Fruit fly (Drosophila melanogaster) whole organism, wandering third instar larva: ENCODE measurements around the gene mRpL4.

ENCODE experiments used
- Abd-B ChIP-seq: fragments of >200 bp; optimal IDR thresholded peaks from 2 replicates; lab custom pipeline; 2017; ENCODE audit warnings: missing biosample characterization, missing genetic modification characterization
- CG32264 ChIP-seq: fragments of 200-800 bp; sonication (Bioruptor generic); optimal IDR thresholded peaks from 2 replicates; lab custom pipeline; 2016; ENCODE audit warnings: missing biosample characterization, missing genetic modification characterization
- CG9705 ChIP-seq: fragments of 200-800 bp; sonication (Bioruptor generic); optimal IDR thresholded peaks from 2 replicates; lab custom pipeline; 2018; ENCODE audit warnings: missing biosample characterization, mild to moderate bottlenecking, missing genetic modification characterization
- CrebA ChIP-seq: fragments of 200-800 bp; sonication (Bioruptor generic); optimal IDR thresholded peaks from 2 replicates; lab custom pipeline; 2016; ENCODE audit warnings: missing biosample characterization, mild to moderate bottlenecking, missing genetic modification characterization, borderline replicate concordance
- Dfd ChIP-seq: fragments of >200 bp; optimal IDR thresholded peaks from 2 replicates; lab custom pipeline; 2017; ENCODE audit warnings: missing biosample characterization, missing genetic modification characterization
- Dif ChIP-seq: fragments of 200-275, 200-300 bp; sonication (Bioruptor generic); optimal IDR thresholded peaks from 2 replicates; lab custom pipeline; 2018; ENCODE audit warnings: missing biosample characterization, missing genetic modification characterization; ENCODE audit not compliant: partially characterized antibody
- GATAd ChIP-seq: sonication (Bioruptor generic); optimal IDR thresholded peaks from 2 replicates; lab custom pipeline; 2016; ENCODE audit warnings: missing biosample characterization, missing genetic modification characterization
- HLH106 ChIP-seq: fragments of 200-800 bp; optimal IDR thresholded peaks from 3 replicates; lab custom pipeline; 2019; ENCODE audit warnings: missing biosample characterization, mild to moderate bottlenecking, missing genetic modification characterization, moderate library complexity
- Hnf4 ChIP-seq: fragments of 200-800 bp; sonication (Bioruptor generic); optimal IDR thresholded peaks from 2 replicates; lab custom pipeline; 2016; ENCODE audit warnings: missing biosample characterization, mild to moderate bottlenecking, missing genetic modification characterization
- Hr78 ChIP-seq: fragments of >200 bp; optimal IDR thresholded peaks from 2 replicates; lab custom pipeline; 2017; ENCODE audit warnings: missing biosample characterization, missing genetic modification characterization
- Hr83 ChIP-seq: fragments of 200-300 bp; sonication (Bioruptor generic); optimal IDR thresholded peaks from 2 replicates; lab custom pipeline; 2016; ENCODE audit warnings: missing biosample characterization, mild to moderate bottlenecking, missing genetic modification characterization, moderate library complexity; ENCODE audit not compliant: poor library complexity, severe bottlenecking
- Jra ChIP-seq: sonication (Bioruptor generic); optimal IDR thresholded peaks from 2 replicates; lab custom pipeline; 2016; ENCODE audit warnings: missing biosample characterization, missing genetic modification characterization
- Mio ChIP-seq: sonication (Bioruptor generic); optimal IDR thresholded peaks from 2 replicates; lab custom pipeline; 2016; ENCODE audit warnings: missing biosample characterization, missing genetic modification characterization
- Myc ChIP-seq: fragments of >200 bp; optimal IDR thresholded peaks from 2 replicates; lab custom pipeline; 2017
- N ChIP-seq: fragments of >200 bp; optimal IDR thresholded peaks from 2 replicates; lab custom pipeline; 2018; ENCODE audit warnings: missing biosample characterization, missing external identifiers, missing genetic modification characterization
- OdsH ChIP-seq: fragments of 200-800 bp; sonication (Bioruptor generic); optimal IDR thresholded peaks from 2 replicates; lab custom pipeline; 2016; ENCODE audit warnings: missing biosample characterization, mild to moderate bottlenecking, missing genetic modification characterization
- Rel ChIP-seq, 2 experiments: fragments of 200-800 bp; sonication (Bioruptor generic) in 1 of 2; optimal IDR thresholded peaks; 2 replicates in 1 of 2; 3 replicates in 1 of 2; lab custom pipeline; 2016 to 2019; ENCODE audit warnings: mild to moderate bottlenecking in 2 of 2, missing biosample characterization in 2 of 2, missing genetic modification characterization in 2 of 2, moderate library complexity in 1 of 2
- Sp1 ChIP-seq: fragments of 200-800 bp; sonication (Bioruptor generic); optimal IDR thresholded peaks from 3 replicates; lab custom pipeline; 2019; ENCODE audit warnings: missing biosample characterization, mild to moderate bottlenecking, missing genetic modification characterization, moderate library complexity
- Vsx2 ChIP-seq: fragments of 200-300, 225-300 bp; sonication (Bioruptor generic); optimal IDR thresholded peaks from 2 replicates; lab custom pipeline; 2018; ENCODE audit warnings: missing biosample characterization, missing genetic modification characterization; ENCODE audit not compliant: partially characterized antibody
- br ChIP-seq: fragments of 200-800 bp; sonication (Bioruptor generic); optimal IDR thresholded peaks from 2 replicates; lab custom pipeline; 2016; ENCODE audit warnings: missing biosample characterization, missing genetic modification characterization
- brk ChIP-seq: fragments of 200-800 bp; sonication (Bioruptor generic); optimal IDR thresholded peaks from 2 replicates; lab custom pipeline; 2016; ENCODE audit warnings: missing biosample characterization, mild to moderate bottlenecking, missing genetic modification characterization
- dl ChIP-seq, 2 experiments: fragments of 175-275, 200-275 bp in 1 of 2; fragments of 200-275 bp in 1 of 2; sonication (Bioruptor generic); optimal IDR thresholded peaks; lab custom pipeline; 2018; ENCODE audit warnings: mild to moderate bottlenecking in 2 of 2, missing biosample characterization in 2 of 2, missing genetic modification characterization in 2 of 2, moderate library complexity in 2 of 2; ENCODE audit not compliant: partially characterized antibody in 2 of 2, insufficient read depth in 1 of 2
- dmrt93B ChIP-seq: fragments of 200-800 bp; sonication (Bioruptor generic); optimal IDR thresholded peaks from 2 replicates; lab custom pipeline; 2018; ENCODE audit warnings: missing biosample characterization, mild to moderate bottlenecking, missing genetic modification characterization
- dsf ChIP-seq: sonication (Bioruptor generic); optimal IDR thresholded peaks from 2 replicates; lab custom pipeline; 2016; ENCODE audit warnings: missing biosample characterization, missing genetic modification characterization, borderline replicate concordance
- ey ChIP-seq: fragments of 200-800 bp; sonication (Bioruptor generic); optimal IDR thresholded peaks from 2 replicates; lab custom pipeline; 2016; ENCODE audit warnings: missing biosample characterization, missing genetic modification characterization
- foxo ChIP-seq, 2 experiments: fragments of 200-800 bp; sonication (Bioruptor generic); optimal IDR thresholded peaks; 2 replicates in 1 of 2; 3 replicates in 1 of 2; lab custom pipeline; 2016 to 2017; ENCODE audit warnings: missing biosample characterization in 2 of 2, missing genetic modification characterization in 2 of 2
- fru ChIP-seq: fragments of 200-800 bp; sonication (Bioruptor generic); optimal IDR thresholded peaks from 3 replicates; lab custom pipeline; 2016; ENCODE audit warnings: missing biosample characterization, mild to moderate bottlenecking, missing genetic modification characterization
- h ChIP-seq: fragments of 200-800 bp; sonication (Bioruptor generic); optimal IDR thresholded peaks from 3 replicates; lab custom pipeline; 2016; ENCODE audit warnings: missing biosample characterization, mild to moderate bottlenecking, missing genetic modification characterization
- jim ChIP-seq: fragments of 175-275, 200-325 bp; sonication (Bioruptor generic); optimal IDR thresholded peaks from 2 replicates; lab custom pipeline; 2016; ENCODE audit warnings: missing biosample characterization, mild to moderate bottlenecking, missing genetic modification characterization
- lola ChIP-seq: fragments of >200 bp; optimal IDR thresholded peaks from 2 replicates; lab custom pipeline; 2017; ENCODE audit warnings: missing biosample characterization, missing genetic modification characterization
- pan ChIP-seq: fragments of >200 bp; optimal IDR thresholded peaks from 2 replicates; lab custom pipeline; 2017
- psq ChIP-seq: fragments of 200-800 bp; sonication (Bioruptor generic); optimal IDR thresholded peaks from 3 replicates; lab custom pipeline; 2017; ENCODE audit warnings: missing biosample characterization, mild to moderate bottlenecking, missing genetic modification characterization, moderate library complexity
- rgr ChIP-seq: fragments of 200-800 bp; sonication (Bioruptor generic); optimal IDR thresholded peaks from 3 replicates; lab custom pipeline; 2016; ENCODE audit warnings: missing biosample characterization, mild to moderate bottlenecking, missing genetic modification characterization
- sage ChIP-seq: fragments of 200-800 bp; sonication (Bioruptor generic); optimal IDR thresholded peaks from 2 replicates; lab custom pipeline; 2016; ENCODE audit warnings: missing biosample characterization, mild to moderate bottlenecking, missing genetic modification characterization
- sv ChIP-seq: fragments of 200-800 bp; sonication (Bioruptor generic); optimal IDR thresholded peaks from 3 replicates; lab custom pipeline; 2016; ENCODE audit warnings: missing biosample characterization, missing genetic modification characterization
- tai ChIP-seq: sonication (Bioruptor generic); optimal IDR thresholded peaks from 2 replicates; lab custom pipeline; 2016; ENCODE audit warnings: missing biosample characterization, missing genetic modification characterization
- usp ChIP-seq: fragments of >200 bp; optimal IDR thresholded peaks from 2 replicates; lab custom pipeline; 2017; ENCODE audit warnings: missing biosample characterization, missing genetic modification characterization
- woc ChIP-seq: sonication (Bioruptor generic); optimal IDR thresholded peaks from 2 replicates; lab custom pipeline; 2016; ENCODE audit warnings: missing biosample characterization, mild to moderate bottlenecking, missing genetic modification characterization

Gene mRpL4

dm6 chr2L:16350160-16350633 is 21.3 kb upstream of the mRpL4 start:
- TF ChIP-seq Rel (GFP tag; optimal IDR thresholded peaks at IDR 0.05; lab: Kevin White, UChicago) (no peak), Rel (tag; optimal IDR thresholded peaks at IDR 0.05; lab: Kevin White, UChicago) (peak; percentile 89), HLH106 (tag; lab: Kevin White, UChicago) (peak; percentile 91), OdsH (GFP tag; lab: Kevin White, UChicago) (peak; percentile 84), Hnf4 (no peak), Jra (GFP tag; lab: Kevin White, UChicago) (peak; percentile 34), Dif (GFP tag; lab: Kevin White, UChicago) (no peak), sv (GFP tag; lab: Kevin White, UChicago) (peak; percentile 51), jim (no peak), psq (no peak), sage (peak; percentile 56), tai (GFP tag; lab: Kevin White, UChicago) (no peak), Myc (lab: Kevin White, UChicago) (no peak), ey (GFP tag; lab: Kevin White, UChicago) (peak; percentile 80), Hr78 (GFP tag; lab: Kevin White, UChicago) (no peak), GATAd (GFP tag; lab: Kevin White, UChicago) (peak; percentile 42), CG9705 (GFP tag; lab: Kevin White, UChicago) (peak; percentile 60), CG32264 (GFP tag; lab: Kevin White, UChicago) (peak; percentile 59), usp (GFP tag; lab: Kevin White, UChicago) (no peak), foxo (GFP tag; optimal IDR thresholded peaks at IDR 0.05; lab: Kevin White, UChicago) (peak in 1 of 2 experiments; percentile 93), pan (lab: Kevin White, UChicago) (no peak), Mio (no peak), h (GFP tag; lab: Kevin White, UChicago) (peak; percentile 78), Dfd (GFP tag; lab: Kevin White, UChicago) (no peak), Hr83 (peak; percentile 84), dl (GFP tag; optimal IDR thresholded peaks at IDR 0.05; lab: Kevin White, UChicago; ENCODE audit: insufficient read depth in 1 of 2, partially characterized antibody in 2 of 2) (no peak), dsf (no peak), CrebA (GFP tag; lab: Kevin White, UChicago) (no peak), Sp1 (peak; percentile 87), Vsx2 (GFP tag; lab: Kevin White, UChicago) (no peak), Abd-B (no peak), lola (GFP tag; lab: Kevin White, UChicago) (no peak), woc (GFP tag; lab: Kevin White, UChicago) (peak; percentile 39), brk (GFP tag; lab: Kevin White, UChicago) (no peak), br (GFP tag; lab: Kevin White, UChicago) (no peak), N (no peak), fru (GFP tag; lab: Kevin White, UChicago) (peak; percentile 77), rgr (GFP tag; lab: Kevin White, UChicago) (peak; percentile 88), dmrt93B (peak; percentile 78)

dm6 chr2L:16342224-16342623 is 13.3 kb upstream of the mRpL4 start, which contains the start of gene CG44405:
TSS of gene CG44405 (minus strand) at chr2L:16342324.
- TF ChIP-seq Dif (GFP tag; lab: Kevin White, UChicago) (no peak), CrebA (GFP tag; lab: Kevin White, UChicago) (no peak), br (GFP tag; lab: Kevin White, UChicago) (no peak), usp (GFP tag; lab: Kevin White, UChicago) (no peak), Abd-B (no peak), OdsH (GFP tag; lab: Kevin White, UChicago) (no peak), Hnf4 (no peak), woc (GFP tag; lab: Kevin White, UChicago) (no peak), sage (no peak), rgr (GFP tag; lab: Kevin White, UChicago) (no peak), Jra (GFP tag; lab: Kevin White, UChicago) (no peak), dsf (no peak), dl (GFP tag; optimal IDR thresholded peaks at IDR 0.05; lab: Kevin White, UChicago; ENCODE audit: insufficient read depth in 1 of 2, partially characterized antibody in 2 of 2) (no peak), jim (no peak), brk (GFP tag; lab: Kevin White, UChicago) (no peak), CG9705 (GFP tag; lab: Kevin White, UChicago) (no peak), Dfd (GFP tag; lab: Kevin White, UChicago) (no peak), sv (GFP tag; lab: Kevin White, UChicago) (no peak), tai (GFP tag; lab: Kevin White, UChicago) (no peak)
